Fruit fly (Drosophila melanogaster): ENCODE data around the gene Cyp6d5.

Cyp6d5 gene

dm6 chr3R:13983272-13984032 is 45.6 kb upstream of the Cyp6d5 start (continued):
- peak; percentile 64 for TF ChIP-seq ash1 (GFP tag; optimal IDR thresholded peaks at IDR 0.05)
- TF ChIP-seq danr (GFP tag; IDR thresholded peaks at IDR 0.05): peak; percentile 82
- TF ChIP-seq ham (GFP tag; IDR thresholded peaks at IDR 0.05): no peak
- peak; percentile 77 for TF ChIP-seq CG17802 (tag; optimal IDR thresholded peaks at IDR 0.05)
- peak; percentile 23 for TF ChIP-seq gfzf (GFP tag; optimal IDR thresholded peaks at IDR 0.05)
- peak; percentile 58; the same call in 1 of the 3 replicates for TF ChIP-seq CG34224 (GFP tag; IDR thresholded peaks at IDR 0.05; ENCODE audit: partially characterized antibody)
- peak; percentile 69 for TF ChIP-seq CG8281 (tag; optimal IDR thresholded peaks at IDR 0.05)
- TF ChIP-seq caup (GFP tag; optimal IDR thresholded peaks at IDR 0.05; ENCODE audit: severe bottlenecking): peak; percentile 94
- peak; percentile 60 for TF ChIP-seq HLHmδ (GFP tag; optimal IDR thresholded peaks at IDR 0.05)
- TF ChIP-seq ewg (GFP tag; optimal IDR thresholded peaks at IDR 0.05): peak; percentile 93
- TF ChIP-seq Bgb (GFP tag; IDR thresholded peaks at IDR 0.05; ENCODE audit: partially characterized antibody): peak; percentile 50; the same call in 1 of the 2 replicates
- peak; percentile 95 for TF ChIP-seq lmd (GFP tag; IDR thresholded peaks at IDR 0.05)
- TF ChIP-seq CG18476 (GFP tag; optimal IDR thresholded peaks at IDR 0.05): peak; percentile 78
- TF ChIP-seq sug (tag; optimal IDR thresholded peaks at IDR 0.05): peak; percentile 98
- peak; percentile 91 for TF ChIP-seq cato (GFP tag; optimal IDR thresholded peaks at IDR 0.05; ENCODE audit: borderline replicate concordance)
- TF ChIP-seq ind (GFP tag; optimal IDR thresholded peaks at IDR 0.05): peak; percentile 96
- TF ChIP-seq Taf1 (GFP tag; IDR thresholded peaks at IDR 0.05): peak; percentile 80
- peak; percentile 84 for TF ChIP-seq Nf-YC (tag; optimal IDR thresholded peaks at IDR 0.05)
- TF ChIP-seq Stat92E (GFP tag; optimal IDR thresholded peaks at IDR 0.05): peak in 1 of 3 experiments; percentile 80
- TF ChIP-seq CG1024 (GFP tag; IDR thresholded peaks at IDR 0.05): peak; percentile 66
- peak; percentile 50 for TF ChIP-seq CG7745 (tag; optimal IDR thresholded peaks at IDR 0.05)
- TF ChIP-seq dimm (GFP tag; IDR thresholded peaks at IDR 0.05): 0 out of 2 replicates have a peak, but pooled peaks have one; percentile 13
- TF ChIP-seq Vsx1 (GFP tag; optimal IDR thresholded peaks at IDR 0.05): peak; percentile 78
- peak; percentile 91 for TF ChIP-seq D19A (tag; optimal IDR thresholded peaks at IDR 0.05)
- peak; percentile 14; the same call in 1 of the 2 replicates for TF ChIP-seq CG10321 (GFP tag; IDR thresholded peaks at IDR 0.05)
- TF ChIP-seq Hand (GFP tag; optimal IDR thresholded peaks at IDR 0.05): peak; percentile 91
- TF ChIP-seq Max (GFP tag; optimal IDR thresholded peaks at IDR 0.05): peak; percentile 91
- TF ChIP-seq CG14667 (GFP tag; IDR thresholded peaks at IDR 0.05): peak; percentile 78
- TF ChIP-seq CG7839 (tag; optimal IDR thresholded peaks at IDR 0.05): peak; percentile 91
- peak; percentile 95 for TF ChIP-seq gsb-n (tag; optimal IDR thresholded peaks at IDR 0.05)
- TF ChIP-seq gce (GFP tag; IDR thresholded peaks at IDR 0.05): peak; percentile 33; the same call in 2 of the 3 replicates
- peak; percentile 95 for TF ChIP-seq CG30403 (GFP tag; optimal IDR thresholded peaks at IDR 0.05)
- TF ChIP-seq chif (GFP tag; optimal IDR thresholded peaks at IDR 0.05): peak; percentile 89 to 95
- TF ChIP-seq CHES-1-like (GFP tag; optimal IDR thresholded peaks at IDR 0.05): peak; percentile 97
- peak; percentile 81 for TF ChIP-seq CG1647 (GFP tag; optimal IDR thresholded peaks at IDR 0.05)
- TF ChIP-seq Trl (optimal IDR thresholded peaks at IDR 0.05): peak; percentile 96 to 98
- TF ChIP-seq Trl (GFP tag; optimal IDR thresholded peaks at IDR 0.05): peak; percentile 94
- peak; percentile 63 for TF ChIP-seq Sry-δ (GFP tag; optimal IDR thresholded peaks at IDR 0.05)
- no peak for TF ChIP-seq Hey (tag; optimal IDR thresholded peaks at IDR 0.05)
- TF ChIP-seq B-H2 (GFP tag; optimal IDR thresholded peaks at IDR 0.05): peak; percentile 73
- peak; percentile 90 for TF ChIP-seq CG9876 (GFP tag; optimal IDR thresholded peaks at IDR 0.05)
- TF ChIP-seq wek (GFP tag; optimal IDR thresholded peaks at IDR 0.05): peak; percentile 70
- TF ChIP-seq CG10654 (GFP tag; optimal IDR thresholded peaks at IDR 0.05): peak; percentile 92
- TF ChIP-seq zf30C (GFP tag; optimal IDR thresholded peaks at IDR 0.05): peak; percentile 35
- peak; percentile 76 for TF ChIP-seq Spps (tag; optimal IDR thresholded peaks at IDR 0.05)
- TF ChIP-seq CG32772 (GFP tag; IDR thresholded peaks at IDR 0.05): peak; percentile 81; the same call in 1 of the 2 replicates
- peak; percentile 87 for TF ChIP-seq CG10267 (tag; optimal IDR thresholded peaks at IDR 0.05)
- TF ChIP-seq al (GFP tag; IDR thresholded peaks at IDR 0.05): peak; percentile 86

Data from whole organism, embryonic.